Worm (Caenorhabditis elegans) whole organism, L4 larva: ENCODE data around the gene lact-5.

Experiments used
- F44E2.7 ChIP-seq: fragments of 200-800 bp; sonication (Bioruptor generic); IDR thresholded peaks from 2 replicates; pipeline ENCODE4 v2.1.2; 2022; ENCODE audit warnings: missing genetic modification characterization, missing compliant biosample characterization
- R02D3.7 ChIP-seq: fragments of 150-350 bp; sonication (generic microtip); optimal IDR thresholded peaks from 3 replicates; lab custom pipeline; 2014; ENCODE audit warnings: missing biosample characterization, missing genetic modification characterization
- Y105C5A.15 ChIP-seq: fragments of 200-800 bp; sonication (Bioruptor generic); IDR thresholded peaks from 2 replicates; pipeline ENCODE4 v1.3.6; 2022; ENCODE audit warnings: missing genetic modification characterization, missing compliant biosample characterization
- daf-12 ChIP-seq: fragments of 150-350 bp; optimal IDR thresholded peaks from 2 replicates; lab custom pipeline; 2014; ENCODE audit warnings: missing biosample characterization, missing genetic modification reagents, missing genetic modification characterization
- dve-1 ChIP-seq: sonication (generic microtip); optimal IDR thresholded peaks from 2 replicates; lab custom pipeline; 2017; ENCODE audit warnings: antibody characterized with exemption, mild to moderate bottlenecking, missing genetic modification characterization, missing compliant biosample characterization; ENCODE audit not compliant: insufficient read depth
- egl-27 ChIP-seq: sonication (generic microtip); optimal IDR thresholded peaks from 3 replicates; lab custom pipeline; 2017; ENCODE audit warnings: missing biosample characterization, missing genetic modification reagents, missing genetic modification characterization
- lim-7 ChIP-seq: fragments of 200-800 bp; sonication (Bioruptor generic); IDR thresholded peaks from 2 replicates; pipeline ENCODE4 v1.3.6; 2022; ENCODE audit warnings: missing genetic modification characterization, missing compliant biosample characterization
- lsy-2 ChIP-seq, 2 experiments: fragments of 150-350 bp in 1 of 2; sonication (generic microtip) in 1 of 2; optimal IDR thresholded peaks; 2 replicates each; lab custom pipeline; 2014 to 2017; ENCODE audit warnings: missing biosample characterization in 2 of 2, missing genetic modification characterization in 2 of 2
- mxl-3 ChIP-seq: fragments of 200-800 bp; sonication (Bioruptor generic); optimal IDR thresholded peaks from 2 replicates; lab custom pipeline; 2018; ENCODE audit warnings: mild to moderate bottlenecking, missing genetic modification characterization, missing compliant biosample characterization
- nhr-11 ChIP-seq: fragments of 150-350 bp; optimal IDR thresholded peaks from 2 replicates; lab custom pipeline; 2014; ENCODE audit warnings: missing biosample characterization, missing genetic modification characterization
- pha-4 ChIP-seq, 2 experiments: fragments of 150-350 bp in 1 of 2; fragments of 200-800 bp in 1 of 2; sonication (Bioruptor generic) in 1 of 2; IDR thresholded peaks in 1 of 2; optimal IDR thresholded peaks in 1 of 2; 2 replicates each; pipeline versions ENCODE4 v1.3.6 to Lab custom; 2014 to 2022; ENCODE audit warnings: missing genetic modification characterization in 2 of 2, missing genetic modification reagents in 2 of 2, missing biosample characterization in 1 of 2, missing compliant biosample characterization in 1 of 2
- unc-130 ChIP-seq: sonication (generic microtip); optimal IDR thresholded peaks from 2 replicates; lab custom pipeline; 2016; ENCODE audit warnings: missing genetic modification reagents, missing genetic modification characterization, missing compliant biosample characterization
- zfp-3 ChIP-seq: fragments of 200-800 bp; sonication (Bioruptor generic); conservative IDR thresholded peaks from 2 replicates; pipeline ENCODE4 v1.3.6; 2022; ENCODE audit warnings: missing genetic modification reagents, missing genetic modification characterization, missing compliant biosample characterization

- TF ChIP-seq R02D3.7 (tag; lab: Kevin White, UChicago) (no peak), Y105C5A.15 (GFP tag; lab: Robert Waterston, UW) (no peak), mxl-3 (GFP tag; lab: Kevin White, UChicago) (no peak), lsy-2 (tag; optimal IDR thresholded peaks at IDR 0.05; lab: Kevin White, UChicago) (no peak), pha-4 (GFP tag; IDR thresholded peaks at IDR 0.05; lab: Robert Waterston, UW) (no peak), pha-4 (tag; optimal IDR thresholded peaks at IDR 0.05; lab: Kevin White, UChicago) (no peak), unc-130 (GFP tag; lab: Kevin White, UChicago) (no peak), daf-12 (tag; lab: Kevin White, UChicago) (no peak), lim-7 (GFP tag; lab: Robert Waterston, UW) (no peak), dve-1 (no peak), egl-27 (tag; lab: Kevin White, UChicago) (no peak), F44E2.7 (GFP tag; lab: Robert Waterston, UW) (no peak), nhr-11 (tag; lab: Kevin White, UChicago) (no peak), zfp-3 (GFP tag; lab: Robert Waterston, UW) (no peak)
Measured at ce11 chrII:4779753-4780152, 41.8 kb downstream of the lact-5 start.
